Worm (Caenorhabditis elegans) whole organism, late embryonic: ENCODE measurements around the gene dhs-26.

Experiments used
- sdc-2 ChIP-seq: sonication (generic microtip); optimal IDR thresholded peaks from 2 replicates; lab custom pipeline; 2016; ENCODE audit warnings: missing genotype, missing genetic modification characterization, missing compliant biosample characterization
- ttx-3 ChIP-seq: sonication (generic microtip); optimal IDR thresholded peaks from 2 replicates; lab custom pipeline; 2016; ENCODE audit warnings: missing genetic modification reagents, missing genetic modification characterization, missing compliant biosample characterization

DNA sequence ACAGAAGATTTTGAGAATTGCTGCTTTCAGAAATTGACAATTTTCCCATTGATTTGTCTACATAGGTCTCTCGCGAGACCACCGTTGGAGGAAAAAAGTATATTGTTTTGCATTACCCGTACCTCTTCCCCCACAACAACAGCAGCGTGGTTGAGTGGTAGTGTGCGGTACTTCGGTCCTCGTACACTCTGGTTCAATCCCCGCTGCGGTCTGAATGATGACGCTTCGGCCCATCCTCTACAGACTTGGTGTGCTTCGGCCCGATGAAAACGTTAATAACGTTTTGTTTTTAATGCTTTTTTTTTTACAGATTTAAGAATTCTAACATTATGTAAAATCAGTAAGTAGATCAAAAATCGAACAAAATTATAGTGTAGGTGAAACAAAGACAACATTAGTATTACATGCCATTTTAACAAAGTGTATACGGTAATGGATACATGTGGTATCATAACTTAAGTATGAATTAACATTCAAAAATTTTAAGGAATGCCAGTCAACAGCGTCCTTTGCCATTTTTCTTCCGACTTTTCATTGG lies 14.3 kb downstream of the dhs-26 start, which contains the start of gene ZK816.3:
- peak; percentile 63 for TF ChIP-seq sdc-2 (tag; lab: Kevin White, UChicago)
- TF ChIP-seq ttx-3 (tag; lab: Kevin White, UChicago): peak; percentile 32
